Worm (Caenorhabditis elegans): ENCODE data around the gene R05A10.4.
A peak's percentile ranks its signal among the peaks of the same experiment; 100 is the strongest.

- TF ChIP-seq ref-1 (GFP tag; conservative IDR thresholded peaks at IDR 0.05) (no peak), flt-1 (GFP tag; IDR thresholded peaks at IDR 0.05) (0 out of 2 replicates have a peak, but pooled peaks have one; percentile 14), tab-1 (GFP tag; IDR thresholded peaks at IDR 0.05) (no peak)
Observed at ce11 chrIV:14219714-14220113, 47.4 kb downstream of the R05A10.4 start, which contains the start of gene sqrd-1.
